Fruit fly (Drosophila melanogaster) whole organism, embryonic: ENCODE measurements around the gene CG31792.

Experiments used
- Abd-B ChIP-seq: fragments of 200-800 bp; sonication (Bioruptor generic); optimal IDR thresholded peaks from 2 replicates; lab custom pipeline; 2018; ENCODE audit warnings: missing biosample characterization, mild to moderate bottlenecking, missing genetic modification characterization, moderate library complexity
- Antp ChIP-seq: fragments of 200-800 bp; sonication (Bioruptor generic); optimal IDR thresholded peaks from 3 replicates; lab custom pipeline; 2016; ENCODE audit warnings: missing biosample characterization, missing genetic modification characterization
- CG1024 ChIP-seq: fragments of 200-800 bp; sonication (Bioruptor generic); IDR thresholded peaks from 2 replicates; pipeline ENCODE4 v1.3.6; 2022; ENCODE audit warnings: missing biosample characterization, missing genetic modification characterization
- CG11696 ChIP-seq: fragments of 200-800 bp; sonication (Bioruptor generic); IDR thresholded peaks from 2 replicates; pipeline ENCODE4 v1.3.6; 2022; ENCODE audit warnings: missing biosample characterization, missing genetic modification characterization
- CG11723 ChIP-seq: fragments of 200-800 bp; sonication (Bioruptor generic); optimal IDR thresholded peaks from 2 replicates; lab custom pipeline; 2017; ENCODE audit warnings: missing biosample characterization, mild to moderate bottlenecking, missing genetic modification characterization
- CG12219 ChIP-seq: fragments of 200-800 bp; sonication (Bioruptor generic); optimal IDR thresholded peaks from 3 replicates; lab custom pipeline; 2018; ENCODE audit warnings: missing biosample characterization, mild to moderate bottlenecking, missing genetic modification characterization
- CG1233 ChIP-seq: fragments of 200-800 bp; sonication (Bioruptor generic); optimal IDR thresholded peaks from 4 replicates; lab custom pipeline; 2018; ENCODE audit warnings: missing biosample characterization, mild to moderate bottlenecking, missing genetic modification characterization
- CG14441 ChIP-seq: fragments of 200-800 bp; sonication (Bioruptor generic); IDR thresholded peaks from 2 replicates; pipeline ENCODE4 v1.3.6; 2022; ENCODE audit warnings: missing biosample characterization, missing genetic modification characterization
- CG15073 ChIP-seq: fragments of 200-800 bp; sonication (Bioruptor generic); optimal IDR thresholded peaks from 2 replicates; lab custom pipeline; 2016; ENCODE audit warnings: missing biosample characterization, missing genetic modification characterization
- CG1603 ChIP-seq: fragments of 200-800 bp; sonication (Bioruptor generic); optimal IDR thresholded peaks from 2 replicates; lab custom pipeline; 2019; ENCODE audit warnings: missing biosample characterization, mild to moderate bottlenecking, missing genetic modification characterization, moderate library complexity
- CG17568 ChIP-seq: fragments of 200-800 bp; sonication (Bioruptor generic); optimal IDR thresholded peaks from 2 replicates; lab custom pipeline; 2018; ENCODE audit warnings: missing biosample characterization, mild to moderate bottlenecking, missing genetic modification characterization, moderate library complexity
- CG1832 ChIP-seq: fragments of 200-800 bp; sonication (Bioruptor generic); optimal IDR thresholded peaks from 2 replicates; lab custom pipeline; 2017; ENCODE audit warnings: missing biosample characterization, mild to moderate bottlenecking, missing genetic modification characterization, inconsistent platforms
- CG2875 ChIP-seq: fragments of 200-800 bp; sonication (Bioruptor generic); optimal IDR thresholded peaks from 2 replicates; lab custom pipeline; 2017; ENCODE audit warnings: missing biosample characterization, mild to moderate bottlenecking, missing genetic modification characterization, missing genetic modification reagents
- CG30020 ChIP-seq: fragments of 200-800 bp; optimal IDR thresholded peaks from 2 replicates; lab custom pipeline; 2019; ENCODE audit warnings: missing biosample characterization, mild to moderate bottlenecking, missing genetic modification characterization, moderate library complexity
- CG3281 ChIP-seq: fragments of 200-800 bp; sonication (Bioruptor generic); optimal IDR thresholded peaks from 3 replicates; lab custom pipeline; 2017; ENCODE audit warnings: missing biosample characterization, mild to moderate bottlenecking, missing genetic modification characterization
- CG4282 ChIP-seq: fragments of 200-800 bp; sonication (Bioruptor generic); optimal IDR thresholded peaks from 2 replicates; lab custom pipeline; 2016; ENCODE audit warnings: missing biosample characterization, missing genetic modification characterization
- CG6175 ChIP-seq: fragments of 200-800 bp; sonication (Bioruptor generic); IDR thresholded peaks from 3 replicates; pipeline ENCODE4 v1.3.6; 2022; ENCODE audit warnings: missing biosample characterization, missing genetic modification characterization
- CG7987 ChIP-seq: fragments of 200-800 bp; sonication (Bioruptor generic); optimal IDR thresholded peaks from 2 replicates; lab custom pipeline; 2018; ENCODE audit warnings: missing biosample characterization, mild to moderate bottlenecking, missing genetic modification characterization, moderate library complexity
- CG9609 ChIP-seq: fragments of 200-800 bp; sonication (Bioruptor generic); optimal IDR thresholded peaks from 3 replicates; lab custom pipeline; 2016; ENCODE audit warnings: missing biosample characterization, missing genetic modification characterization
- CrebB ChIP-seq: fragments of 200-800 bp; sonication (Bioruptor generic); optimal IDR thresholded peaks from 3 replicates; lab custom pipeline; 2018; ENCODE audit warnings: missing biosample characterization, mild to moderate bottlenecking, missing genetic modification characterization
- Fer1 ChIP-seq: fragments of 200-800 bp; sonication (Bioruptor generic); optimal IDR thresholded peaks from 2 replicates; lab custom pipeline; 2017; ENCODE audit warnings: missing biosample characterization, mild to moderate bottlenecking, missing genetic modification characterization
- Hmx ChIP-seq: fragments of 200-800 bp; sonication (Bioruptor generic); optimal IDR thresholded peaks from 2 replicates; lab custom pipeline; 2016; ENCODE audit warnings: missing biosample characterization, missing genetic modification characterization
- Hr3 ChIP-seq: fragments of 200-800 bp; sonication (Bioruptor generic); optimal IDR thresholded peaks from 3 replicates; lab custom pipeline; 2016; ENCODE audit warnings: missing biosample characterization, missing genetic modification characterization
- Hr51 ChIP-seq, 2 experiments: fragments of 200-800 bp; sonication (Bioruptor generic); optimal IDR thresholded peaks; 2 replicates in 1 of 2; 3 replicates in 1 of 2; lab custom pipeline; 2016 to 2018; ENCODE audit warnings: missing biosample characterization in 2 of 2, missing genetic modification characterization in 2 of 2, mild to moderate bottlenecking in 1 of 2, moderate library complexity in 1 of 2
- Lpt ChIP-seq: fragments of >200 bp; optimal IDR thresholded peaks from 2 replicates; lab custom pipeline; 2018; ENCODE audit warnings: missing biosample characterization, missing genetic modification characterization
- Nf-YC ChIP-seq: fragments of 200-800 bp; optimal IDR thresholded peaks from 3 replicates; lab custom pipeline; 2019; ENCODE audit warnings: missing biosample characterization, mild to moderate bottlenecking, missing genetic modification characterization, moderate library complexity
- PHDP ChIP-seq: fragments of 200-800 bp; sonication (Bioruptor generic); optimal IDR thresholded peaks from 3 replicates; lab custom pipeline; 2018; ENCODE audit warnings: missing biosample characterization, mild to moderate bottlenecking, missing genetic modification characterization, moderate library complexity
- Scr ChIP-seq: fragments of 200-800 bp; sonication (Bioruptor generic); IDR thresholded peaks from 2 replicates; pipeline ENCODE4 v1.3.6; 2022; ENCODE audit warnings: missing biosample characterization, missing genetic modification characterization; ENCODE audit not compliant: partially characterized antibody
- Six4 ChIP-seq: fragments of 200-800 bp; sonication (Bioruptor generic); optimal IDR thresholded peaks from 2 replicates; lab custom pipeline; 2016; ENCODE audit warnings: missing biosample characterization, missing genetic modification characterization
- ab ChIP-seq: fragments of 200-800 bp; sonication (Bioruptor generic); optimal IDR thresholded peaks from 2 replicates; lab custom pipeline; 2016; ENCODE audit warnings: missing biosample characterization, missing genetic modification characterization
- ase ChIP-seq: fragments of 200-800 bp; sonication (Bioruptor generic); IDR thresholded peaks from 3 replicates; pipeline ENCODE4 v1.3.6; 2022; ENCODE audit warnings: missing biosample characterization, missing genetic modification characterization
- bowl ChIP-seq: fragments of 200-800 bp; sonication (Bioruptor generic); IDR thresholded peaks from 2 replicates; pipeline ENCODE4 v1.3.6; 2022; ENCODE audit warnings: missing biosample characterization, missing genetic modification characterization
- bsh ChIP-seq, 2 experiments: fragments of 200-800 bp; sonication (Bioruptor generic); optimal IDR thresholded peaks; 2 replicates each; lab custom pipeline; 2017 to 2018; ENCODE audit warnings: mild to moderate bottlenecking in 2 of 2, missing biosample characterization in 2 of 2, missing genetic modification characterization in 2 of 2, moderate library complexity in 1 of 2
- dpn ChIP-seq, 2 experiments: fragments of 200-800 bp; sonication (Bioruptor generic); optimal IDR thresholded peaks; 3 replicates each; lab custom pipeline; 2016; ENCODE audit warnings: missing biosample characterization in 2 of 2, missing genetic modification characterization in 2 of 2
- eve ChIP-seq, 2 experiments: fragments of >200 bp; optimal IDR thresholded peaks; 2 replicates each; lab custom pipeline; 2017; ENCODE audit warnings: missing biosample characterization in 2 of 2, missing genetic modification characterization in 2 of 2
- fd96Cb ChIP-seq: fragments of 200-800 bp; sonication (Bioruptor generic); optimal IDR thresholded peaks from 2 replicates; lab custom pipeline; 2018; ENCODE audit warnings: missing biosample characterization, mild to moderate bottlenecking, missing genetic modification characterization, moderate library complexity
- fru ChIP-seq: fragments of >200 bp; optimal IDR thresholded peaks from 2 replicates; lab custom pipeline; 2017
- jumu ChIP-seq: fragments of 200-800 bp; sonication (Bioruptor generic); optimal IDR thresholded peaks from 3 replicates; lab custom pipeline; 2016; ENCODE audit warnings: missing biosample characterization, missing genetic modification characterization
- kah ChIP-seq: fragments of 200-800 bp; sonication (Bioruptor generic); optimal IDR thresholded peaks from 2 replicates; lab custom pipeline; 2018; ENCODE audit warnings: missing biosample characterization, mild to moderate bottlenecking, missing genetic modification characterization
- klu ChIP-seq: fragments of 200-800 bp; sonication (Bioruptor generic); IDR thresholded peaks from 2 replicates; pipeline ENCODE4 v1.3.6; 2022; ENCODE audit warnings: missing biosample characterization, missing genetic modification characterization
- lilli ChIP-seq: fragments of 200-800 bp; sonication (Bioruptor generic); optimal IDR thresholded peaks from 3 replicates; lab custom pipeline; 2016; ENCODE audit warnings: missing biosample characterization, missing genetic modification characterization
- maf-S ChIP-seq: fragments of 200-800 bp; sonication (Bioruptor generic); optimal IDR thresholded peaks from 2 replicates; lab custom pipeline; 2016; ENCODE audit warnings: missing biosample characterization, missing genetic modification characterization
- nerfin-2 ChIP-seq: fragments of 200-800 bp; sonication (Bioruptor generic); IDR thresholded peaks from 2 replicates; pipeline ENCODE4 v1.3.6; 2022; ENCODE audit warnings: missing biosample characterization, missing genetic modification characterization; ENCODE audit not compliant: partially characterized antibody
- pfk ChIP-seq: fragments of 200-800 bp; sonication (Bioruptor generic); optimal IDR thresholded peaks from 2 replicates; lab custom pipeline; 2018; ENCODE audit warnings: missing biosample characterization, mild to moderate bottlenecking, missing genetic modification characterization, moderate library complexity
- phol ChIP-seq: fragments of 200-800 bp; sonication (Bioruptor generic); optimal IDR thresholded peaks from 3 replicates; lab custom pipeline; 2018; ENCODE audit warnings: missing biosample characterization, mild to moderate bottlenecking, missing genetic modification characterization, moderate library complexity
- scrt ChIP-seq: fragments of 200-800 bp; sonication (Bioruptor generic); optimal IDR thresholded peaks from 2 replicates; lab custom pipeline; 2018; ENCODE audit warnings: missing biosample characterization, mild to moderate bottlenecking, missing genetic modification characterization, moderate library complexity
- sens-2 ChIP-seq: fragments of 200-800 bp; sonication (Bioruptor generic); IDR thresholded peaks from 2 replicates; pipeline ENCODE4 v1.3.6; 2022; ENCODE audit warnings: missing biosample characterization, missing genetic modification characterization
- slp2 ChIP-seq: fragments of 200-800 bp; sonication (Bioruptor generic); optimal IDR thresholded peaks from 2 replicates; lab custom pipeline; 2016; ENCODE audit warnings: missing biosample characterization, missing genetic modification characterization
- usp ChIP-seq: fragments of >200 bp; optimal IDR thresholded peaks from 2 replicates; lab custom pipeline; 2017; ENCODE audit warnings: missing biosample characterization, missing genetic modification characterization
- zfh1 ChIP-seq: fragments of 200-800 bp; sonication (Bioruptor generic); IDR thresholded peaks from 3 replicates; pipeline ENCODE4 v1.3.6; 2022; ENCODE audit warnings: missing biosample characterization, missing genetic modification characterization

Gene CG31792

DNA sequence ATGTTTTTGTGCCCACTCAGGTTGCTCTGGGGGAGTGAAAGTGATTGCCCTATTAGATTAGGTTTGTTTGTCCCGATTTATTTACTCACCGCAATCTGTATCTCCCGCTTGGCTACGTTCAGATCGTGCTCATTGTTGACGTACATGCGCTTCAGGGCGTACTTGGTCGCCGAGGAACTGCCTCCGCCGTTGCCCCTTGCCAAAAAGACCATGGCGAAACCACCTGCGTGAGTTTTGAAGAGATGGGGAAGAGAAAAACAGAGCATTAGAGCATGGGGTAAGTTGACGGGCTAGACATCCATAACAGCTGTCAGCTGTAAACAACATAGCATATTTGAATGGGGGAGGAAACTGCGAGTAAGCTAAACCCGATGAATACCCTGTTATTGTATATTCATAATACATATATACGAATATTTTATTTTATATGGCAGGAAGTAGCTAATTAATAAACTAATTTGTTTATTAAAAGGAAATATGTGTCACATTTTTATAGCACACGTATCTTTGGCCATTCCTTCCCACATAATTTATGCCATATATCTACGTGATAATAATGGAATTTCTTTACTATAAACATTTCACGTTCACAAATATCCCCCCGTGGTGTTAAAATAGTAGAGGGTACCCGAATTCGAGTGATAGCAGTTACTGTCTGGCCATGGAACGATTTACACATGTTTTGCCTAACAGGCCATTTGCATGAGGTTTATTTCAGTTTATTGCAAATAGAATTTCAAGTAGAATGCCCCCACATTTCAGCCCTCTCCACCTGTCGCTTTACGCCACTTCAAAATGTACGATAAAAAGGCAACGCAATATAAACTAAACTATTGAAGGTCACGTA is 31.7 kb upstream of the CG31792 start (continued):
- TF ChIP-seq Antp (GFP tag; lab: Kevin White, UChicago), result no peak
- TF ChIP-seq maf-S (GFP tag; lab: Kevin White, UChicago), result no peak
- TF ChIP-seq fru, result no peak
- TF ChIP-seq pfk (GFP tag; lab: Kevin White, UChicago), result no peak
- TF ChIP-seq bowl (GFP tag; lab: Robert Waterston, UW), result no peak
- no peak for TF ChIP-seq CG6175 (GFP tag; lab: Robert Waterston, UW)
- TF ChIP-seq Hr51 (GFP tag; optimal IDR thresholded peaks at IDR 0.05; lab: Kevin White, UChicago), result peak in 1 of 2 experiments; percentile 44
- peak; percentile 46 for TF ChIP-seq scrt (GFP tag; lab: Kevin White, UChicago)
- no peak for TF ChIP-seq usp (GFP tag; lab: Kevin White, UChicago)
- TF ChIP-seq CG4282 (GFP tag; lab: Kevin White, UChicago), result no peak
- peak in 1 of 2 experiments; percentile 3 for TF ChIP-seq bsh (GFP tag; optimal IDR thresholded peaks at IDR 0.05; lab: Kevin White, UChicago)
- TF ChIP-seq CG30020, result no peak
- peak; percentile 48 for TF ChIP-seq CG17568
- peak; percentile 14 for TF ChIP-seq CG12219 (GFP tag; lab: Kevin White, UChicago)
- TF ChIP-seq dpn (GFP tag; optimal IDR thresholded peaks at IDR 0.05; lab: Kevin White, UChicago), result no peak
- no peak for TF ChIP-seq zfh1 (GFP tag; lab: Robert Waterston, UW)
- peak; percentile 27 for TF ChIP-seq Abd-B (GFP tag; lab: Kevin White, UChicago)
- no peak for TF ChIP-seq Lpt
- TF ChIP-seq lilli (GFP tag; lab: Kevin White, UChicago), result no peak
- TF ChIP-seq sens-2 (GFP tag; lab: Robert Waterston, UW), result no peak
- TF ChIP-seq CG15073 (GFP tag; lab: Kevin White, UChicago), result no peak
- TF ChIP-seq CG1024 (GFP tag; lab: Robert Waterston, UW), result no peak
- no peak for TF ChIP-seq slp2
- TF ChIP-seq jumu (GFP tag; lab: Kevin White, UChicago), result no peak
- no peak for TF ChIP-seq Scr (GFP tag; lab: Robert Waterston, UW)
- no peak for TF ChIP-seq CG1832
- TF ChIP-seq phol (tag; lab: Kevin White, UChicago), result peak; percentile 37
- TF ChIP-seq Six4, result no peak
- no peak for TF ChIP-seq ab (GFP tag; lab: Kevin White, UChicago)
- TF ChIP-seq CG9609, result no peak
- TF ChIP-seq eve (GFP tag; optimal IDR thresholded peaks at IDR 0.05; lab: Kevin White, UChicago), result no peak
- no peak for TF ChIP-seq ase (GFP tag; lab: Robert Waterston, UW)
- 0 out of 2 replicates have a peak, but pooled peaks have one; percentile 6 for TF ChIP-seq klu (GFP tag; lab: Robert Waterston, UW)
- peak; percentile 64 for TF ChIP-seq PHDP (tag; lab: Kevin White, UChicago)
- TF ChIP-seq CG14441 (GFP tag; lab: Robert Waterston, UW), result 0 out of 2 replicates have a peak, but pooled peaks have one; percentile 22
- no peak for TF ChIP-seq CG7987 (GFP tag; lab: Kevin White, UChicago)
- no peak for TF ChIP-seq CrebB (tag; lab: Kevin White, UChicago)
- no peak for TF ChIP-seq Nf-YC (tag; lab: Kevin White, UChicago)
- TF ChIP-seq CG2875 (GFP tag; lab: Kevin White, UChicago), result no peak
- TF ChIP-seq kah, result peak; percentile 75
- peak; percentile 77 for TF ChIP-seq CG3281 (GFP tag; lab: Kevin White, UChicago)
- peak; percentile 54 for TF ChIP-seq Fer1 (GFP tag; lab: Kevin White, UChicago)
- peak; percentile 34 for TF ChIP-seq fd96Cb (tag; lab: Kevin White, UChicago)
- no peak for TF ChIP-seq Hmx (GFP tag; lab: Kevin White, UChicago)
- no peak for TF ChIP-seq nerfin-2 (GFP tag; lab: Robert Waterston, UW)
- no peak for TF ChIP-seq CG1603
- TF ChIP-seq CG11696 (GFP tag; lab: Robert Waterston, UW), result no peak
- no peak for TF ChIP-seq Hr3 (GFP tag; lab: Kevin White, UChicago)
- no peak for TF ChIP-seq CG1233 (GFP tag; lab: Kevin White, UChicago)
- TF ChIP-seq CG11723 (GFP tag; lab: Kevin White, UChicago), result no peak
